Worm (Caenorhabditis elegans) whole organism, young adult: ENCODE data around the gene ttr-30.
"Not testable (repeated sequence)": the region's sequence is repeated elsewhere in the genome, so short reads cannot be mapped to it uniquely, and the experiment has no call there.

Experiments
- Y53G8AR.9 ChIP-seq: fragments of 200-800 bp; sonication (Bioruptor generic); conservative IDR thresholded peaks from 2 replicates; pipeline ENCODE4 v1.3.6; 2022; ENCODE audit warnings: missing genetic modification reagents, missing genetic modification characterization, missing compliant biosample characterization
- egrh-3 ChIP-seq: fragments of 200-800 bp; sonication (Bioruptor generic); IDR thresholded peaks from 2 replicates; pipeline ENCODE4 v1.3.6; 2022; ENCODE audit warnings: missing genetic modification reagents, missing genetic modification characterization, missing compliant biosample characterization
- madf-6 ChIP-seq: fragments of 200-800 bp; sonication (Bioruptor generic); IDR thresholded peaks from 2 replicates; pipeline ENCODE4 v1.3.6; 2022; ENCODE audit warnings: missing genetic modification reagents, missing genetic modification characterization, missing compliant biosample characterization
- nfya-1 ChIP-seq: sonication (generic microtip); optimal IDR thresholded peaks from 2 replicates; lab custom pipeline; 2017; ENCODE audit warnings: antibody characterized with exemption, missing compliant biosample characterization, missing genetic modification characterization, borderline replicate concordance; ENCODE audit not compliant: insufficient read depth
- unc-62 ChIP-seq: fragments of 150-350 bp; optimal IDR thresholded peaks from 2 replicates; lab custom pipeline; 2014; ENCODE audit warnings: missing biosample characterization, missing genetic modification reagents, missing genetic modification characterization

- TF ChIP-seq Y53G8AR.9 (GFP tag; lab: Robert Waterston, UW); nfya-1 (tag; lab: Kevin White, UChicago); madf-6 (GFP tag; lab: Robert Waterston, UW); unc-62 (GFP tag; lab: Kevin White, UChicago); egrh-3 (GFP tag; lab: Robert Waterston, UW): not testable (repeated sequence)
These were observed 34.5 kb downstream of the ttr-30 start, which contains the start of gene C56G3.2 for ce11 chrX:7365267-7365666.
